Fruit fly (Drosophila melanogaster): ENCODE results near the gene Srp72.

The Srp72 gene

dm6 chr3R:20549855-20550603 is 38.5 kb upstream of the Srp72 start:
- no peak for TF ChIP-seq Dll (optimal IDR thresholded peaks at IDR 0.05)
- no peak for TF ChIP-seq EcR (GFP tag; optimal IDR thresholded peaks at IDR 0.05)
- TF ChIP-seq CG8478 (optimal IDR thresholded peaks at IDR 0.05), result no peak
- no peak for TF ChIP-seq pan (optimal IDR thresholded peaks at IDR 0.05)
- no peak for TF ChIP-seq psq (optimal IDR thresholded peaks at IDR 0.05)
- no peak for TF ChIP-seq usp (GFP tag; optimal IDR thresholded peaks at IDR 0.05)

DNA sequence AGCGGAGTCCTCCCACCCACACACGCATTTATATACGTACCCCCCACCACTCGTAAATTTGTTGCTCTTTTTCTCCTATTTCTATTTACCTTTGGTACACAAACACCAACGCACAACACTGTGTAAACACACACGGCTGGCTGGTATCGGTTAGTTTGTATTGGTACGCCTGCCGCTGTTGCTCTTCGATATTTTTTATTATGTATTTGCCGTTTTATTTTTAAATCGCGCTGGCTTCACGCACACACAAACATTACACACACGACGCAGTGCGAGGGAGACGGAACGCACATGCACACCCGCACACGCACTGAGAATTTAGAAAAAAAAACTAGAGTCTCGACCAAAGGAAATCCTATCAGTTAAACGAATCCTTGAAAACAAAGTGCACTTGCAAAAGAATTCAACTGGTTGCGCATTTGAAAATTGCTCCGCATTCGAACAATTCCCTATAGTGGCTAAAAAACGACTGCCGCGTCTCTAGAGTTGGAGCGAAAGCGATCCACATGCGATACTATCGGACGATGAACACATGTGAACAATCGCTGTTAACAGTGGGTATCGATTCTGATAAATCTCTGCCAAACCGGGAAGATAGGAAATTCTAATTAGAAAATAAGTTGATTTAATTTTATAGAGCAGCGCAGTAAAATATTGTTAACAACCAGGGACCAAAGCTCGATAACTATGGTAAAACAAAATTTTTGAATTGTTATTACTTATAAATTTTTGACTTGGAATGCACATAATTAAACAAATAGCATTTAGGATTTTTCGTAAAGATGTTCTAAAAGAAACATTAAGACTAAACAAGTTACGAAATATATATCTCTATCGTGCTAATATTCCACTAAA is 37.7 kb upstream of the Srp72 start:
- TF ChIP-seq psq (optimal IDR thresholded peaks at IDR 0.05), result no peak
- no peak for TF ChIP-seq pan (optimal IDR thresholded peaks at IDR 0.05)
- no peak for TF ChIP-seq CG8478 (optimal IDR thresholded peaks at IDR 0.05)
- no peak for TF ChIP-seq usp (GFP tag; optimal IDR thresholded peaks at IDR 0.05)
- no peak for TF ChIP-seq Dll (optimal IDR thresholded peaks at IDR 0.05)
- no peak for TF ChIP-seq EcR (GFP tag; optimal IDR thresholded peaks at IDR 0.05)

dm6 chr3R:20551487-20552079 is 36.9 kb upstream of the Srp72 start:
- no peak for TF ChIP-seq Dll (optimal IDR thresholded peaks at IDR 0.05)

DNA sequence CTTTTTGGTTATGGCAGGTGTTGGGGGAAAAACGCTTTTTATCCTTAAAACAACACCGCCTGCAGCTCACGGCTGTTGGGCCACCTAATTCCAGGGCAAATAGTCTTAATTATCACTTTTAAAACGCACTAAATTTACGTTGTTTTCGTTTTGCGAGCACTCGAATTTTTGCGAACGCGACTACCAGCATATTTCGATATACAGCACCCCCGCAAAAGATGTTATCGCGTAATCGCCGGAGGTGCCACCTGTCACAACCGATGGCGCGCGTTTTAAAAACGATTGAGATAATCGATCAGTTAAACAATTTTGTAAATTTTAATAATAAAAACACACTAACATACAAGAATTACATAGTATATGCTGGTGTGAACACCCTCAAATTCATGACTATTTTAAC is 36.4 kb upstream of the Srp72 start, which contains the start of gene Stat92E:
TSS of gene Stat92E (minus strand) at position 219 of the 400 bp plus-strand sequence.
- TF ChIP-seq CG8478 (optimal IDR thresholded peaks at IDR 0.05) (no peak), Dll (optimal IDR thresholded peaks at IDR 0.05) (no peak), EcR (GFP tag; optimal IDR thresholded peaks at IDR 0.05) (no peak), pan (optimal IDR thresholded peaks at IDR 0.05) (no peak), psq (optimal IDR thresholded peaks at IDR 0.05) (no peak), usp (GFP tag; optimal IDR thresholded peaks at IDR 0.05) (no peak)

DNA sequence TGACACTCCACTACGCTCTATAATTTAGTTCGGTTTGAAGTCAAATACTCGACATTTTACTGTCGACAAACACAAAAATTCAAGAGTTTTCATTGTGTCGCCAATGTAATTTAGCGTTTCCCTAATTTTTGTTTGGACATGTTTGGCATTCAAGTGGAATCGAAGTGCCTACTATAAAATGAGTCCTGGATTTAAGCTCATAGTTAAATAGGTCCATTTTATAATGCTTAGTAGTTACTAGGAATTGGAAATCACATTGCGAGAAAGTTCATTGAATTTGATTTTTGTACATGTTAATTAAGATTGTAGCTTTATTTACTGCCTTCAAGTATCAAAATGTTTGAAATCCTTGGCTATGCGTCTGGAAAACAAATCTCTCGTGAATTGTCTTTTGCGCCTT is 34.2 kb upstream of the Srp72 start, which contains the start of gene att-ORFB:
TSS of gene att-ORFB (minus strand) at position 101 of the 400 bp plus-strand sequence.
- TF ChIP-seq CG8478 (optimal IDR thresholded peaks at IDR 0.05), result no peak
- TF ChIP-seq psq (optimal IDR thresholded peaks at IDR 0.05), result no peak
- no peak for TF ChIP-seq EcR (GFP tag; optimal IDR thresholded peaks at IDR 0.05)

DNA sequence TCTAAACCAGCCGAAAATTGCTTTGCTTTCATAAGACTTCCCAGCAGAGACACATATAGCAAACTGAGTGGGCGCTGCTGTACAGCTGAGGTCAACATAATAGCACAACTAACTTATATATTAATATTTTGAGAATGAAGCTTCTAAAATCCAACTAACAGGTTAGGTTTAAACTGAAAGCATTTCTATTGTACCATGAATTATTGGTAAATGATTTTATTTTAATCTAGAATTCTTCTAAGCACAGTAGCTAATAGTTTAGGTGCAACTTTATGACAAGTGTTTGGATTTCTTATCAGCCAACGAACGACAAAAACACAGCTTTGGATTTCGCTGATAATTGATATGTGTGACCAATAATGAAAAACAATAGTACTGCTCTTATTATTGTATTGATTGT is 33.5 kb upstream of the Srp72 start:
- TF ChIP-seq EcR (GFP tag; optimal IDR thresholded peaks at IDR 0.05) (no peak), CG8478 (optimal IDR thresholded peaks at IDR 0.05) (no peak), pan (optimal IDR thresholded peaks at IDR 0.05) (no peak), Dll (optimal IDR thresholded peaks at IDR 0.05) (no peak), psq (optimal IDR thresholded peaks at IDR 0.05) (no peak), usp (GFP tag; optimal IDR thresholded peaks at IDR 0.05) (no peak)

dm6 chr3R:20555720-20556280 is 32.7 kb upstream of the Srp72 start:
- TF ChIP-seq CG8478 (optimal IDR thresholded peaks at IDR 0.05) (no peak), Dll (optimal IDR thresholded peaks at IDR 0.05) (peak; percentile 47)

- TF ChIP-seq usp (GFP tag; optimal IDR thresholded peaks at IDR 0.05) (no peak), pan (optimal IDR thresholded peaks at IDR 0.05) (no peak), Dll (optimal IDR thresholded peaks at IDR 0.05) (no peak), psq (optimal IDR thresholded peaks at IDR 0.05) (no peak), EcR (GFP tag; optimal IDR thresholded peaks at IDR 0.05) (no peak), CG8478 (optimal IDR thresholded peaks at IDR 0.05) (no peak)
Measured at dm6 chr3R:20556281-20557113, 32.0 kb upstream of the Srp72 start.

dm6 chr3R:20557114-20557414 is 31.4 kb upstream of the Srp72 start:
- no peak for TF ChIP-seq EcR (GFP tag; optimal IDR thresholded peaks at IDR 0.05)

DNA sequence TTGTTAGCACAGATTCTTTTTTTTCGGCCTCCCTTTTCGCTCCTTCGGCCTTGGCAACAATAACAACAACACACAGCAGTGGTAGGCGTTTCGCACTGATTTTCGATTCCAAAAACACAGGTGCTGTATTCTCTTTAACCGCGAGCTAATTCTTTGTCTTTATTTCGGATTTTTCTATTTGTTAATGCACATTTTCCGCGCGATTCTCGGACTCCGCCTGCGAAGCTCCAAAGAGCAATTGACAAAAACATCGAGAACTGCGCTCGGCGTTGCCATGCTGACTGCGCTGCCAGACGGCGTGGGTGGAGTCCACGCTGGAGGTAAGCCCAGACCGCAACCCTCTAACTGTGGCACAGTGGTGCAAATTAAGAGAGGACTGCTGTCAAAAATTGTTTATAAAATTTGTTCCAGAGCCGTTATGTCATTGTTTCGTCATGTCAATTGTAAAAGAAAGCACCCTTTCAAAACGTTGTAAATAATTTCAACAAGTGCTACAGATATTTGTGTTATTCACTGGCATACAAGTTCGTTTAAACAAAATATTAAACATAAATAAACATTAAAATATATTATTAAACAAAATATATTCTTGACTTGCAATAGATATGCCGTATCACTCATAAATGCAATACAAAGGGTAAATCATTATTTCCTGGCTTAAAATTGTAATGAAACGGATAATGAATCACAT is 31.0 kb upstream of the Srp72 start, which contains the start of the genes DPCoAC and CG5180:
TSS of gene DPCoAC (minus strand) at position 253 of the 691 bp plus-strand sequence.
TSS of gene CG5180 (plus strand) at position 516 of the 691 bp plus-strand sequence.
- TF ChIP-seq usp (GFP tag; optimal IDR thresholded peaks at IDR 0.05), result no peak
- TF ChIP-seq pan (optimal IDR thresholded peaks at IDR 0.05), result no peak
- no peak for TF ChIP-seq CG8478 (optimal IDR thresholded peaks at IDR 0.05)
- no peak for TF ChIP-seq EcR (GFP tag; optimal IDR thresholded peaks at IDR 0.05)
- TF ChIP-seq psq (optimal IDR thresholded peaks at IDR 0.05), result no peak

DNA sequence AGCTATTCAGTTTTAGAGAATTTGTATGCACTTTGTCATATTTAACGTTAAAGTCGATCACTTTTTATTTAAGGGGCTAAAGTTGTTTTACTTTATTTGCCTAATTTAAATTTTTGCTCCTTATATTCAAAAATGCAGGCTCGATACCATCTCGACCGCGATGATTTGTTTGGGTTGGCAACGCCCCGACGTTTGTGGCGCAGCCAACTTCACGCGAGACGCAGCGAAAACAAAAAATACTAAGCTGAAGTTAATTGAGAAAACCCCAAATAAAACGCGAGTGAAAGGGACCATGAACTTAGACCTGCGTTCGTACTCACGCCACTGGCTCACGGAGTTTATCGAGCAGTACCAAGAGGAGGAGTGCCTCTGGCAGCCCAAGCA is 30.4 kb upstream of the Srp72 start:
- TF ChIP-seq usp (GFP tag; optimal IDR thresholded peaks at IDR 0.05) (no peak), psq (optimal IDR thresholded peaks at IDR 0.05) (no peak), Dll (optimal IDR thresholded peaks at IDR 0.05) (no peak), pan (optimal IDR thresholded peaks at IDR 0.05) (no peak), CG8478 (optimal IDR thresholded peaks at IDR 0.05) (no peak), EcR (GFP tag; optimal IDR thresholded peaks at IDR 0.05) (no peak)
